Fruit fly (Drosophila melanogaster) Kc167 (cell line): ENCODE data around the gene Taf11.

ENCODE experiments used
- Myc ChIP-seq: fragments of >200 bp; optimal IDR thresholded peaks from 2 replicates; lab custom pipeline; 2017; ENCODE audit warnings: missing external identifiers
- insv ChIP-seq: fragments of >200 bp; optimal IDR thresholded peaks from 3 replicates; lab custom pipeline; 2018; ENCODE audit warnings: missing external identifiers
- psq ChIP-seq: fragments of >200 bp; optimal IDR thresholded peaks from 2 replicates; lab custom pipeline; 2017; ENCODE audit warnings: missing external identifiers
- ttk ChIP-seq: sonication (Bioruptor generic); optimal IDR thresholded peaks from 2 replicates; lab custom pipeline; 2017; ENCODE audit warnings: missing external identifiers

DNA sequence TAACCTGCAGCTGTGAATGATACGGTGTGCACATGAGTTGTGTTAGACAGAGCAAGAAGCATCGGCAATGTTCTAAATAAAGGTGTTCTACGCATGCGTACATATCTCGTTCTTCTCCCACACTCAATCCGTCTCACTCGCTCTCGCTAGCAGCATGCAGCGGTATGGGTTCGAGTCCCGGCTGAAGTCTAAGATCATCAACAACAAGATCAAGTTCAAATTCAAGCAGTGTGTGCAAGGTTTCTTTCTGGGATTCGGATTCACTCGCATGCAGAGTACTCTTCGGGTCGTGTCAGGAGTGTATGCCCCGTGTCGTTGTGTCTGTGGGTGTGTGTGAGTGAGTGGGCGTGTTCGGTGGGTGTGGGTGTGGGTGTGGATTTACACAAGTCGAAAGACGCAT is 31.8 kb downstream of the Taf11 start:
- no peak for TF ChIP-seq ttk (lab: Kevin White, UChicago)
- TF ChIP-seq insv (lab: Kevin White, UChicago), result no peak
- no peak for TF ChIP-seq Myc (lab: Kevin White, UChicago)
- no peak for TF ChIP-seq psq (lab: Kevin White, UChicago)
